Fruit fly (Drosophila melanogaster) whole organism, embryonic: ENCODE data around the gene CG4537.
A peak's percentile ranks its signal among the peaks of the same experiment; 100 is the strongest.

Experiments
- BEAF-32 ChIP-seq: fragments of 200-800 bp; sonication (Bioruptor generic); optimal IDR thresholded peaks from 3 replicates; lab custom pipeline; 2017; ENCODE audit warnings: missing biosample characterization, missing genetic modification characterization, mild to moderate bottlenecking, moderate library complexity, missing genetic modification reagents
- C15 ChIP-seq: fragments of 200-800 bp; sonication (Bioruptor generic); IDR thresholded peaks from 3 replicates; pipeline ENCODE4 v1.3.6; 2022; ENCODE audit warnings: missing biosample characterization, missing genetic modification characterization
- CG10267 ChIP-seq: fragments of 200-800 bp; sonication (Bioruptor generic); optimal IDR thresholded peaks from 2 replicates; lab custom pipeline; 2018; ENCODE audit warnings: missing biosample characterization, mild to moderate bottlenecking, missing genetic modification characterization, moderate library complexity
- CG10979 ChIP-seq: fragments of 200-800 bp; sonication (Bioruptor generic); optimal IDR thresholded peaks from 2 replicates; lab custom pipeline; 2018; ENCODE audit warnings: missing biosample characterization, mild to moderate bottlenecking, missing genetic modification characterization, moderate library complexity
- CG11247 ChIP-seq: fragments of 200-800 bp; sonication (Bioruptor generic); IDR thresholded peaks from 2 replicates; pipeline ENCODE4 v1.3.6; 2022; ENCODE audit warnings: missing biosample characterization, missing genetic modification characterization
- CG11456 ChIP-seq: fragments of 200-800 bp; sonication (Bioruptor generic); IDR thresholded peaks from 3 replicates; pipeline ENCODE4 v1.3.6; 2022; ENCODE audit warnings: missing biosample characterization, missing genetic modification characterization
- CG11504 ChIP-seq: fragments of 200-800 bp; sonication (Bioruptor generic); optimal IDR thresholded peaks from 3 replicates; lab custom pipeline; 2019; ENCODE audit warnings: missing biosample characterization, mild to moderate bottlenecking, missing genetic modification characterization, moderate library complexity
- CG11696 ChIP-seq: fragments of 200-800 bp; sonication (Bioruptor generic); IDR thresholded peaks from 2 replicates; pipeline ENCODE4 v1.3.6; 2022; ENCODE audit warnings: missing biosample characterization, missing genetic modification characterization
- CG13424 ChIP-seq: fragments of 200-800 bp; sonication (Bioruptor generic); optimal IDR thresholded peaks from 2 replicates; lab custom pipeline; 2019; ENCODE audit warnings: missing biosample characterization, mild to moderate bottlenecking, missing genetic modification characterization, moderate library complexity
- CG14441 ChIP-seq: fragments of 200-800 bp; sonication (Bioruptor generic); IDR thresholded peaks from 2 replicates; pipeline ENCODE4 v1.3.6; 2022; ENCODE audit warnings: missing biosample characterization, missing genetic modification characterization
- CG18011 ChIP-seq: fragments of 200-800 bp; sonication (Bioruptor generic); optimal IDR thresholded peaks from 2 replicates; lab custom pipeline; 2017; ENCODE audit warnings: missing biosample characterization, missing genetic modification characterization, mild to moderate bottlenecking, moderate library complexity, missing genotype
- CG18764 ChIP-seq: fragments of 200-800 bp; sonication (Bioruptor generic); optimal IDR thresholded peaks from 3 replicates; lab custom pipeline; 2016; ENCODE audit warnings: missing biosample characterization, missing genetic modification characterization
- CG2116 ChIP-seq: fragments of 200-800 bp; sonication (Bioruptor generic); optimal IDR thresholded peaks from 3 replicates; lab custom pipeline; 2018; ENCODE audit warnings: missing biosample characterization, mild to moderate bottlenecking, missing genetic modification characterization
- CG2120 ChIP-seq: fragments of 200-800 bp; sonication (Bioruptor generic); optimal IDR thresholded peaks from 3 replicates; lab custom pipeline; 2016; ENCODE audit warnings: missing biosample characterization, missing genetic modification characterization
- CG30020 ChIP-seq: fragments of 200-800 bp; optimal IDR thresholded peaks from 2 replicates; lab custom pipeline; 2019; ENCODE audit warnings: missing biosample characterization, mild to moderate bottlenecking, missing genetic modification characterization, moderate library complexity
- CG34376 ChIP-seq: fragments of 200-800 bp; sonication (Bioruptor generic); optimal IDR thresholded peaks from 2 replicates; lab custom pipeline; 2018; ENCODE audit warnings: missing biosample characterization, mild to moderate bottlenecking, missing genetic modification characterization
- CG3847 ChIP-seq: fragments of 200-800 bp; sonication (Bioruptor generic); IDR thresholded peaks from 2 replicates; pipeline ENCODE4 v1.3.6; 2022; ENCODE audit warnings: missing biosample characterization, missing genetic modification characterization
- CG3995 ChIP-seq: fragments of 200-800 bp; sonication (Bioruptor generic); optimal IDR thresholded peaks from 3 replicates; lab custom pipeline; 2016; ENCODE audit warnings: missing biosample characterization, missing genetic modification characterization
- CG4617 ChIP-seq: fragments of 200-800 bp; sonication (Bioruptor generic); optimal IDR thresholded peaks from 3 replicates; lab custom pipeline; 2016; ENCODE audit warnings: missing biosample characterization, missing genetic modification characterization, borderline replicate concordance
- CG8359 ChIP-seq: fragments of 200-800 bp; sonication (Bioruptor generic); optimal IDR thresholded peaks from 2 replicates; lab custom pipeline; 2017; ENCODE audit warnings: missing biosample characterization, mild to moderate bottlenecking, missing genetic modification characterization, borderline replicate concordance
- CG8388 ChIP-seq: fragments of 200-800 bp; sonication (Bioruptor generic); optimal IDR thresholded peaks from 2 replicates; lab custom pipeline; 2019; ENCODE audit warnings: missing biosample characterization, mild to moderate bottlenecking, missing genetic modification characterization, moderate library complexity
- CkIIα-i1 ChIP-seq: fragments of 200-800 bp; sonication (Bioruptor generic); IDR thresholded peaks from 2 replicates; pipeline ENCODE4 v1.3.6; 2022; ENCODE audit warnings: missing biosample characterization, missing genetic modification characterization
- Drgx ChIP-seq: fragments of 200-800 bp; sonication (Bioruptor generic); IDR thresholded peaks from 2 replicates; pipeline ENCODE4 v1.3.6; 2022; ENCODE audit warnings: missing biosample characterization, missing genetic modification characterization
- HmgZ ChIP-seq: fragments of 200-800 bp; sonication (Bioruptor generic); optimal IDR thresholded peaks from 2 replicates; lab custom pipeline; 2018; ENCODE audit warnings: missing biosample characterization, mild to moderate bottlenecking, missing genetic modification characterization
- Meics ChIP-seq: fragments of 200-800 bp; sonication (Bioruptor generic); optimal IDR thresholded peaks from 2 replicates; lab custom pipeline; 2017; ENCODE audit warnings: missing biosample characterization, mild to moderate bottlenecking, missing genetic modification characterization
- Mrtf ChIP-seq: fragments of 200-800 bp; sonication (Bioruptor generic); IDR thresholded peaks from 3 replicates; pipeline ENCODE4 v1.3.6; 2022; ENCODE audit warnings: missing biosample characterization, missing genetic modification characterization
- Oaz ChIP-seq: fragments of 200-800 bp; sonication (Bioruptor generic); IDR thresholded peaks from 2 replicates; pipeline ENCODE4 v1.3.6; 2022; ENCODE audit warnings: missing biosample characterization, missing genetic modification characterization
- Oli ChIP-seq: fragments of 200-800 bp; sonication (Bioruptor generic); optimal IDR thresholded peaks from 2 replicates; lab custom pipeline; 2018; ENCODE audit warnings: missing biosample characterization, mild to moderate bottlenecking, missing genetic modification characterization, moderate library complexity
- crp ChIP-seq, 2 experiments: fragments of 200-800 bp; sonication (Bioruptor generic); optimal IDR thresholded peaks; 2 replicates in 1 of 2; 3 replicates in 1 of 2; lab custom pipeline; 2017; ENCODE audit warnings: missing biosample characterization in 2 of 2, missing genetic modification characterization in 2 of 2, mild to moderate bottlenecking in 1 of 2, moderate library complexity in 1 of 2
- eyg ChIP-seq: fragments of 200-800 bp; sonication (Bioruptor generic); optimal IDR thresholded peaks from 3 replicates; lab custom pipeline; 2016; ENCODE audit warnings: missing biosample characterization, missing genetic modification characterization
- gro ChIP-seq: fragments of 200-800 bp; sonication (Bioruptor generic); optimal IDR thresholded peaks from 2 replicates; lab custom pipeline; 2016; ENCODE audit warnings: missing biosample characterization, missing genetic modification characterization
- gsb-n ChIP-seq: fragments of 200-800 bp; sonication (Bioruptor generic); optimal IDR thresholded peaks from 3 replicates; lab custom pipeline; 2018; ENCODE audit warnings: missing biosample characterization, mild to moderate bottlenecking, missing genetic modification characterization
- hbn ChIP-seq: fragments of 200-800 bp; sonication (Bioruptor generic); IDR thresholded peaks from 2 replicates; pipeline ENCODE4 v1.3.6; 2022; ENCODE audit warnings: missing biosample characterization, missing genetic modification characterization; ENCODE audit not compliant: partially characterized antibody
- her ChIP-seq: fragments of 200-800 bp; sonication (Bioruptor generic); optimal IDR thresholded peaks from 2 replicates; lab custom pipeline; 2016; ENCODE audit warnings: missing biosample characterization, missing genetic modification characterization
- jumu ChIP-seq: fragments of 200-800 bp; sonication (Bioruptor generic); optimal IDR thresholded peaks from 3 replicates; lab custom pipeline; 2016; ENCODE audit warnings: missing biosample characterization, missing genetic modification characterization
- kay ChIP-seq: fragments of 200-800 bp; sonication (Bioruptor generic); optimal IDR thresholded peaks from 2 replicates; lab custom pipeline; 2016; ENCODE audit warnings: missing biosample characterization, missing genetic modification characterization
- lmd ChIP-seq: fragments of 200-800 bp; sonication (Bioruptor generic); IDR thresholded peaks from 2 replicates; pipeline ENCODE4 v1.3.6; 2022; ENCODE audit warnings: missing biosample characterization, missing genetic modification characterization
- org-1 ChIP-seq: fragments of 200-800 bp; sonication (Bioruptor generic); optimal IDR thresholded peaks from 2 replicates; lab custom pipeline; 2017; ENCODE audit warnings: missing biosample characterization, missing genetic modification characterization
- pan ChIP-seq, 4 experiments: fragments of >200 bp in 3 of 4; fragments of 200-800 bp in 1 of 4; sonication (Bioruptor generic) in 1 of 4; optimal IDR thresholded peaks in 3 of 4; IDR thresholded peaks in 1 of 4; 2 replicates each; pipeline versions ENCODE4 v1.3.6 to Lab custom; 2017 to 2022; ENCODE audit warnings: missing biosample characterization in 2 of 4, missing genetic modification characterization in 2 of 4, mixed read lengths in 1 of 4
- pzg ChIP-seq: fragments of 200-800 bp; sonication (Bioruptor generic); optimal IDR thresholded peaks from 3 replicates; lab custom pipeline; 2018; ENCODE audit warnings: missing biosample characterization, mild to moderate bottlenecking, missing genetic modification characterization, moderate library complexity
- repo ChIP-seq: fragments of 200-800 bp; sonication (Bioruptor generic); optimal IDR thresholded peaks from 2 replicates; lab custom pipeline; 2016; ENCODE audit warnings: missing biosample characterization, missing genetic modification characterization
- slbo ChIP-seq: fragments of 200-800 bp; sonication (Bioruptor generic); IDR thresholded peaks from 2 replicates; pipeline ENCODE4 v1.3.6; 2022; ENCODE audit warnings: missing biosample characterization, missing genetic modification characterization
- sqz ChIP-seq: fragments of 200-800 bp; sonication (Bioruptor generic); optimal IDR thresholded peaks from 3 replicates; lab custom pipeline; 2018; ENCODE audit warnings: missing biosample characterization, mild to moderate bottlenecking, missing genetic modification characterization
- stc ChIP-seq: fragments of 200-800 bp; sonication (Bioruptor generic); IDR thresholded peaks from 2 replicates; pipeline ENCODE4 v1.3.6; 2022; ENCODE audit warnings: missing biosample characterization, missing genetic modification characterization
- stwl ChIP-seq: fragments of 200-800 bp; sonication (Bioruptor generic); optimal IDR thresholded peaks from 3 replicates; lab custom pipeline; 2018; ENCODE audit warnings: missing biosample characterization, mild to moderate bottlenecking, missing genetic modification characterization, moderate library complexity
- tgo ChIP-seq: fragments of 200-800 bp; sonication (Bioruptor generic); IDR thresholded peaks from 3 replicates; pipeline ENCODE4 v1.3.6; 2022; ENCODE audit warnings: missing biosample characterization, missing genetic modification characterization
- trem ChIP-seq: fragments of 200-800 bp; optimal IDR thresholded peaks from 3 replicates; lab custom pipeline; 2019; ENCODE audit warnings: missing biosample characterization, mild to moderate bottlenecking, missing genetic modification characterization, moderate library complexity
- zen2 ChIP-seq: fragments of 200-800 bp; sonication (Bioruptor generic); IDR thresholded peaks from 3 replicates; pipeline ENCODE4 v1.3.6; 2022; ENCODE audit warnings: missing biosample characterization, missing genetic modification characterization; ENCODE audit not compliant: partially characterized antibody
- zfh2 ChIP-seq: fragments of 200-800 bp; sonication (Bioruptor generic); optimal IDR thresholded peaks from 2 replicates; lab custom pipeline; 2016; ENCODE audit warnings: missing biosample characterization, missing genetic modification characterization

Gene CG4537

DNA sequence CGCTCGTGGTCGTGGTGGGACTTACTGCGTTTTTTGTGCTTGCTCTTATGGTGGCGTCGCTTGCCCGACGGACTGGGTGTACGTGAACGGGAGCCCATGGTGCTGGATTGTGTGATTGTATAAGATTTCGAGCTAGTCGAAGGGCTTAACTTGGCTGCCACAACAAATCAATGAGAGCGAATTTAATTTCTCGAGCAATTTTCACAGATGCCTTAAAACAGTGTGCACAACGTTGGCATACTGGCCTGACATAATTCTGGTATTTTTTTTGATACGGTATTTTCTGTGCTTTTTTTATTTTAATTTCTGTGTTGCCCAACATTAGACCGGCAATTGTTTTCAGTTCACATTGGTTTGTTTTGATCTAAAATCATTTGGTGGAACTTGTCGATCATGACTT, 47.2 kb downstream of the CG4537 start, which contains the start of gene Arglu1 (continued):
- no peak for TF ChIP-seq CG30020
- TF ChIP-seq CG2120 (GFP tag; lab: Kevin White, UChicago), result peak; percentile 46
- no peak for TF ChIP-seq CG34376 (GFP tag; lab: Kevin White, UChicago)
- peak; percentile 6 for TF ChIP-seq BEAF-32 (GFP tag; lab: Kevin White, UChicago)
- TF ChIP-seq gro (GFP tag; lab: Kevin White, UChicago), result peak; percentile 20
- peak; percentile 14 for TF ChIP-seq CG18011
- TF ChIP-seq lmd (GFP tag; lab: Robert Waterston, UW), result peak; percentile 26; the same call in 1 of the 2 replicates
- TF ChIP-seq CG18764 (GFP tag; lab: Kevin White, UChicago), result no peak
- TF ChIP-seq C15 (GFP tag; lab: Robert Waterston, UW), result no peak
- no peak for TF ChIP-seq CG11504
- TF ChIP-seq Oli, result no peak
- peak; percentile 63; the same call in 1 of the 3 replicates for TF ChIP-seq CG11456 (GFP tag; lab: Robert Waterston, UW)
- TF ChIP-seq pzg (GFP tag; lab: Kevin White, UChicago), result peak; percentile 60
- 0 out of 2 replicates have a peak, but pooled peaks have one; percentile 14 for TF ChIP-seq Drgx
- TF ChIP-seq CG10267 (tag; lab: Kevin White, UChicago), result peak; percentile 86
- no peak for TF ChIP-seq Mrtf (GFP tag; lab: Robert Waterston, UW)
- TF ChIP-seq org-1 (GFP tag; lab: Kevin White, UChicago), result no peak
- no peak for TF ChIP-seq kay (GFP tag; lab: Kevin White, UChicago)
- TF ChIP-seq tgo (GFP tag; lab: Robert Waterston, UW), result peak; percentile 28; the same call in 1 of the 3 replicates
- peak; percentile 26 for TF ChIP-seq jumu (GFP tag; lab: Kevin White, UChicago)
- peak; percentile 8 for TF ChIP-seq trem (tag; lab: Kevin White, UChicago)
- TF ChIP-seq CG2116 (GFP tag; lab: Kevin White, UChicago), result peak; percentile 0
- peak; percentile 1 for TF ChIP-seq CG3995 (GFP tag; lab: Kevin White, UChicago)
- no peak for TF ChIP-seq repo (GFP tag; lab: Kevin White, UChicago)
- TF ChIP-seq her, result no peak
- TF ChIP-seq CG8388, result no peak
- TF ChIP-seq CG3847 (GFP tag; lab: Robert Waterston, UW), result 0 out of 2 replicates have a peak, but pooled peaks have one; percentile 32
- TF ChIP-seq Meics (GFP tag; lab: Kevin White, UChicago), result peak; percentile 13
- TF ChIP-seq hbn (GFP tag; lab: Robert Waterston, UW), result no peak
- no peak for TF ChIP-seq stc
- no peak for TF ChIP-seq CG13424 (tag; lab: Kevin White, UChicago)
- no peak for TF ChIP-seq sqz
- peak; percentile 52 for TF ChIP-seq stwl (tag; lab: Kevin White, UChicago)
- TF ChIP-seq zen2 (GFP tag; lab: Robert Waterston, UW), result 0 out of 3 replicates have a peak, but pooled peaks have one; percentile 23
- TF ChIP-seq CG14441 (GFP tag; lab: Robert Waterston, UW), result no peak
- TF ChIP-seq CG11247, result peak; percentile 39; the same call in 1 of the 2 replicates
- peak in 1 of 2 experiments; percentile 41 for TF ChIP-seq crp (GFP tag; optimal IDR thresholded peaks at IDR 0.05; lab: Kevin White, UChicago)
- TF ChIP-seq HmgZ (tag; lab: Kevin White, UChicago), result peak; percentile 38
- peak; percentile 25 for TF ChIP-seq eyg (GFP tag; lab: Kevin White, UChicago)
- TF ChIP-seq CG4617 (GFP tag; lab: Kevin White, UChicago), result peak; percentile 87
- no peak for TF ChIP-seq CkIIα-i1 (GFP tag; lab: Robert Waterston, UW)
- TF ChIP-seq slbo, result peak; percentile 36; the same call in 1 of the 2 replicates
- TF ChIP-seq Oaz, result no peak
- no peak for TF ChIP-seq CG10979 (tag; lab: Kevin White, UChicago)
- no peak for TF ChIP-seq CG8359
- peak; percentile 58 for TF ChIP-seq zfh2
- no peak for TF ChIP-seq gsb-n (tag; lab: Kevin White, UChicago)
- TF ChIP-seq CG11696 (GFP tag; lab: Robert Waterston, UW), result no peak
- TF ChIP-seq pan (optimal IDR thresholded peaks at IDR 0.05; lab: Kevin White, UChicago), result no peak
- peak in 1 of 2 experiments; percentile 41 for TF ChIP-seq pan (GFP tag; optimal IDR thresholded peaks at IDR 0.05 in 1 of 2, IDR thresholded peaks at IDR 0.05 in 1 of 2)
